Fruit fly (Drosophila melanogaster) whole organism, embryonic: Measurements from ENCODE around the gene Ciz1.

Source experiments
- CG10431 ChIP-seq: fragments of 200-800 bp; sonication (Bioruptor generic); optimal IDR thresholded peaks from 3 replicates; lab custom pipeline; 2018; ENCODE audit warnings: missing biosample characterization, mild to moderate bottlenecking, missing genetic modification characterization
- CG11723 ChIP-seq: fragments of 200-800 bp; sonication (Bioruptor generic); optimal IDR thresholded peaks from 2 replicates; lab custom pipeline; 2017; ENCODE audit warnings: missing biosample characterization, mild to moderate bottlenecking, missing genetic modification characterization
- CG13123 ChIP-seq: fragments of 200-800 bp; sonication (Bioruptor generic); optimal IDR thresholded peaks from 2 replicates; lab custom pipeline; 2016; ENCODE audit warnings: missing biosample characterization, missing genetic modification characterization
- CG13296 ChIP-seq: fragments of 200-800 bp; sonication (Bioruptor generic); optimal IDR thresholded peaks from 3 replicates; lab custom pipeline; 2018; ENCODE audit warnings: missing biosample characterization, mild to moderate bottlenecking, missing genetic modification characterization
- CG13775 ChIP-seq: fragments of 200-800 bp; sonication (Bioruptor generic); optimal IDR thresholded peaks from 3 replicates; lab custom pipeline; 2017; ENCODE audit warnings: missing biosample characterization, mild to moderate bottlenecking, missing genetic modification characterization
- CG14441 ChIP-seq: fragments of 200-800 bp; sonication (Bioruptor generic); IDR thresholded peaks from 2 replicates; pipeline ENCODE4 v1.3.6; 2022; ENCODE audit warnings: missing biosample characterization, missing genetic modification characterization
- CG14965 ChIP-seq: fragments of 200-800 bp; sonication (Bioruptor generic); optimal IDR thresholded peaks from 2 replicates; lab custom pipeline; 2016; ENCODE audit warnings: missing biosample characterization, missing genetic modification characterization, borderline replicate concordance
- CG16813 ChIP-seq: fragments of 200-800 bp; sonication (Bioruptor generic); IDR thresholded peaks from 3 replicates; pipeline ENCODE4 v1.3.6; 2022; ENCODE audit warnings: missing biosample characterization, missing genetic modification characterization; ENCODE audit not compliant: partially characterized antibody
- CG16863 ChIP-seq: fragments of 200-800 bp; sonication (Bioruptor generic); optimal IDR thresholded peaks from 3 replicates; lab custom pipeline; 2016; ENCODE audit warnings: missing biosample characterization, missing genetic modification characterization
- CG18011 ChIP-seq: fragments of 200-800 bp; sonication (Bioruptor generic); optimal IDR thresholded peaks from 2 replicates; lab custom pipeline; 2017; ENCODE audit warnings: missing biosample characterization, missing genetic modification characterization, mild to moderate bottlenecking, moderate library complexity, missing genotype
- CG18599 ChIP-seq: fragments of 200-800 bp; sonication (Bioruptor generic); optimal IDR thresholded peaks from 3 replicates; lab custom pipeline; 2017; ENCODE audit warnings: missing biosample characterization, missing genetic modification characterization, mild to moderate bottlenecking, moderate library complexity, missing genetic modification reagents
- CG2678 ChIP-seq: fragments of 200-800 bp; sonication (Bioruptor generic); optimal IDR thresholded peaks from 3 replicates; lab custom pipeline; 2019; ENCODE audit warnings: missing biosample characterization, mild to moderate bottlenecking, missing genetic modification characterization, moderate library complexity
- CG30403 ChIP-seq: fragments of 200-800 bp; sonication (Bioruptor generic); optimal IDR thresholded peaks from 3 replicates; lab custom pipeline; 2016; ENCODE audit warnings: missing biosample characterization, missing genetic modification characterization
- CG4707 ChIP-seq: fragments of 200-800 bp; sonication (Bioruptor generic); optimal IDR thresholded peaks from 2 replicates; lab custom pipeline; 2018; ENCODE audit warnings: missing biosample characterization, mild to moderate bottlenecking, missing genetic modification characterization, moderate library complexity
- CG6654 ChIP-seq: fragments of 200-800 bp; sonication (Bioruptor generic); optimal IDR thresholded peaks from 2 replicates; lab custom pipeline; 2017; ENCODE audit warnings: missing biosample characterization, mild to moderate bottlenecking, missing genetic modification characterization
- CG6854 ChIP-seq: fragments of 200-800 bp; sonication (Bioruptor generic); optimal IDR thresholded peaks from 3 replicates; lab custom pipeline; 2017; ENCODE audit warnings: missing biosample characterization, mild to moderate bottlenecking, missing genetic modification characterization
- CG8359 ChIP-seq: fragments of 200-800 bp; sonication (Bioruptor generic); optimal IDR thresholded peaks from 2 replicates; lab custom pipeline; 2017; ENCODE audit warnings: missing biosample characterization, mild to moderate bottlenecking, missing genetic modification characterization, borderline replicate concordance
- CG8944 ChIP-seq: fragments of 200-800 bp; sonication (Bioruptor generic); optimal IDR thresholded peaks from 3 replicates; lab custom pipeline; 2016; ENCODE audit warnings: missing biosample characterization, missing genetic modification characterization
- CHES-1-like ChIP-seq: fragments of 200-800 bp; sonication (Bioruptor generic); optimal IDR thresholded peaks from 2 replicates; lab custom pipeline; 2016; ENCODE audit warnings: missing biosample characterization, missing genetic modification characterization
- Dek ChIP-seq: fragments of 200-800 bp; sonication (Bioruptor generic); optimal IDR thresholded peaks from 3 replicates; lab custom pipeline; 2019; ENCODE audit warnings: missing biosample characterization, mild to moderate bottlenecking, missing genetic modification characterization, moderate library complexity
- Dfd ChIP-seq, 2 experiments: fragments of >200 bp; optimal IDR thresholded peaks; 2 replicates each; lab custom pipeline; 2017; ENCODE audit warnings: missing biosample characterization in 2 of 2, missing genetic modification characterization in 2 of 2
- Dp ChIP-seq: fragments of 200-800 bp; sonication (Bioruptor generic); optimal IDR thresholded peaks from 2 replicates; lab custom pipeline; 2018; ENCODE audit warnings: missing biosample characterization, mild to moderate bottlenecking, missing genetic modification characterization, moderate library complexity
- Eip74EF ChIP-seq, 2 experiments: fragments of 200-800 bp in 1 of 2; fragments of >200 bp in 1 of 2; sonication (Bioruptor generic) in 1 of 2; optimal IDR thresholded peaks; 2 replicates each; lab custom pipeline; 2017 to 2019; ENCODE audit warnings: missing biosample characterization in 2 of 2, missing genetic modification characterization in 2 of 2, mild to moderate bottlenecking in 1 of 2, moderate library complexity in 1 of 2
- Fer1 ChIP-seq: fragments of 200-800 bp; sonication (Bioruptor generic); optimal IDR thresholded peaks from 2 replicates; lab custom pipeline; 2017; ENCODE audit warnings: missing biosample characterization, mild to moderate bottlenecking, missing genetic modification characterization
- HLH54F ChIP-seq: fragments of 200-800 bp; sonication (Bioruptor generic); optimal IDR thresholded peaks from 3 replicates; lab custom pipeline; 2016; ENCODE audit warnings: missing biosample characterization, missing genetic modification characterization
- Hey ChIP-seq: fragments of 200-800 bp; sonication (Bioruptor generic); optimal IDR thresholded peaks from 3 replicates; lab custom pipeline; 2018; ENCODE audit warnings: missing biosample characterization, mild to moderate bottlenecking, missing genetic modification characterization
- HmgD ChIP-seq: fragments of 200-800 bp; sonication (Bioruptor generic); optimal IDR thresholded peaks from 3 replicates; lab custom pipeline; 2016; ENCODE audit warnings: missing biosample characterization, missing genetic modification characterization
- HmgZ ChIP-seq: fragments of 200-800 bp; sonication (Bioruptor generic); optimal IDR thresholded peaks from 2 replicates; lab custom pipeline; 2018; ENCODE audit warnings: missing biosample characterization, mild to moderate bottlenecking, missing genetic modification characterization
- MBD-R2 ChIP-seq: fragments of 200-800 bp; sonication (Bioruptor generic); IDR thresholded peaks from 2 replicates; pipeline ENCODE4 v1.3.6; 2022; ENCODE audit warnings: missing biosample characterization, missing genetic modification characterization
- Myb ChIP-seq: fragments of 200-800 bp; sonication (Bioruptor generic); optimal IDR thresholded peaks from 2 replicates; lab custom pipeline; 2016; ENCODE audit warnings: missing biosample characterization, missing genetic modification characterization
- Sry-δ ChIP-seq: fragments of 200-800 bp; sonication (Bioruptor generic); optimal IDR thresholded peaks from 2 replicates; lab custom pipeline; 2016; ENCODE audit warnings: missing biosample characterization, missing genetic modification characterization
- Tbp ChIP-seq: fragments of >200 bp; optimal IDR thresholded peaks from 2 replicates; lab custom pipeline; 2018; ENCODE audit warnings: missing biosample characterization, missing genetic modification characterization
- Trl ChIP-seq, 3 experiments: fragments of >200 bp in 2 of 3; fragments of 200-800 bp in 1 of 3; sonication (Bioruptor generic) in 1 of 3; optimal IDR thresholded peaks; 2 replicates in 1 of 3; 3 replicates in 2 of 3; lab custom pipeline; 2016 to 2017; ENCODE audit warnings: missing biosample characterization in 1 of 3, missing genetic modification characterization in 1 of 3
- bbx ChIP-seq: fragments of 200-800 bp; sonication (Bioruptor generic); IDR thresholded peaks from 2 replicates; pipeline ENCODE4 v1.3.6; 2022; ENCODE audit warnings: missing biosample characterization, missing genetic modification characterization; ENCODE audit not compliant: partially characterized antibody
- bigmax ChIP-seq: fragments of 200-800 bp; sonication (Bioruptor generic); optimal IDR thresholded peaks from 2 replicates; lab custom pipeline; 2018; ENCODE audit warnings: missing biosample characterization, mild to moderate bottlenecking, missing genetic modification characterization
- bsh ChIP-seq, 2 experiments: fragments of 200-800 bp; sonication (Bioruptor generic); optimal IDR thresholded peaks; 2 replicates each; lab custom pipeline; 2017 to 2018; ENCODE audit warnings: mild to moderate bottlenecking in 2 of 2, missing biosample characterization in 2 of 2, missing genetic modification characterization in 2 of 2, moderate library complexity in 1 of 2
- fd96Cb ChIP-seq: fragments of 200-800 bp; sonication (Bioruptor generic); optimal IDR thresholded peaks from 2 replicates; lab custom pipeline; 2018; ENCODE audit warnings: missing biosample characterization, mild to moderate bottlenecking, missing genetic modification characterization, moderate library complexity
- ftz-f1 ChIP-seq: fragments of 200-800 bp; sonication (Bioruptor generic); optimal IDR thresholded peaks from 2 replicates; lab custom pipeline; 2016; ENCODE audit warnings: missing biosample characterization, missing genetic modification characterization
- gro ChIP-seq: fragments of 200-800 bp; sonication (Bioruptor generic); optimal IDR thresholded peaks from 2 replicates; lab custom pipeline; 2016; ENCODE audit warnings: missing biosample characterization, missing genetic modification characterization
- lola ChIP-seq, 3 experiments: fragments of >200 bp in 2 of 3; fragments of 200-800 bp in 1 of 3; sonication (Bioruptor generic) in 1 of 3; optimal IDR thresholded peaks; 2 replicates each; lab custom pipeline; 2017 to 2019; ENCODE audit warnings: missing biosample characterization in 3 of 3, missing genetic modification characterization in 3 of 3, mild to moderate bottlenecking in 1 of 3, moderate library complexity in 1 of 3
- lov ChIP-seq, 2 experiments: fragments of 200-800 bp in 1 of 2; fragments of >200 bp in 1 of 2; sonication (Bioruptor generic) in 1 of 2; IDR thresholded peaks in 1 of 2; optimal IDR thresholded peaks in 1 of 2; 2 replicates in 1 of 2; 3 replicates in 1 of 2; pipeline versions ENCODE4 v1.3.6 to Lab custom; 2017 to 2022; ENCODE audit warnings: missing biosample characterization in 1 of 2, missing genetic modification characterization in 1 of 2
- org-1 ChIP-seq: fragments of 200-800 bp; sonication (Bioruptor generic); optimal IDR thresholded peaks from 2 replicates; lab custom pipeline; 2017; ENCODE audit warnings: missing biosample characterization, missing genetic modification characterization
- peb ChIP-seq: fragments of 200-800 bp; sonication (Bioruptor generic); IDR thresholded peaks from 2 replicates; pipeline ENCODE4 v1.3.6; 2022; ENCODE audit warnings: missing biosample characterization, missing genetic modification characterization
- sens-2 ChIP-seq: fragments of 200-800 bp; sonication (Bioruptor generic); IDR thresholded peaks from 2 replicates; pipeline ENCODE4 v1.3.6; 2022; ENCODE audit warnings: missing biosample characterization, missing genetic modification characterization
- shn ChIP-seq: fragments of 200-800 bp; sonication (Bioruptor generic); optimal IDR thresholded peaks from 3 replicates; lab custom pipeline; 2016; ENCODE audit warnings: missing biosample characterization, missing genetic modification characterization
- tap ChIP-seq: fragments of 200-800 bp; optimal IDR thresholded peaks from 3 replicates; lab custom pipeline; 2019; ENCODE audit warnings: missing biosample characterization, mild to moderate bottlenecking, missing genetic modification characterization, moderate library complexity
- tna ChIP-seq: fragments of 200-800 bp; sonication (Bioruptor generic); IDR thresholded peaks from 2 replicates; pipeline ENCODE4 v1.3.6; 2022; ENCODE audit warnings: missing biosample characterization, missing genetic modification characterization; ENCODE audit not compliant: partially characterized antibody

The Ciz1 gene

DNA sequence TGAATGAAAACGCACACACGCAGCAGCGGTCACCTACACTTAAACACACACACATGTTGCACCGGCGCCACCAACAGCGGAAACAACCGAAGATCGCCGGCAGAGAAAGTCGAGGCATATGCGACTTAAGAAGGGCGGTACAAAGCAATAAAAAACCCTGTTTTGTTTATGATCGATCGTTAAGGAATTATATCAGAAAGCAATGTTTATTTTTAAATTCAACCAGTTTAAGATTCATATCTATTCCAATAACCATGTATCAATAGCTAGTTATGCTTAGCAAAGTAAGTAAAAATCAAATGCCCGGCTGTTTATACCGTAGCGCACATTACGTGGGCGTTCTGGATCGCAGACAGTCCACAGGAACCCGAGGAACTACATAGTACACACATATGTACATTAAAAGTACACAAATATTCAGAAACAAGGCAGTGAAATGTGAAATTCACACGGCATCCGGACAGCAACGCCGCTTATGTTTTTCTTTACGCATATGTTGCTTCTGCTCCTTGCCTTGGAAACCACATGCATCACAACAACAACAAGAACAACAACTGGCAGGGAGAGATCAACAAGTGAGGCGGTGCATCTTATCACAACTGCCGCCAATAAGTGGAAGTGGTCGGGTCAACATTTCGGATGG, 8.5 kb upstream of the Ciz1 start (continued):
- TF ChIP-seq sens-2 (peak; percentile 98), CG14965 (GFP tag; lab: Kevin White, UChicago) (peak; percentile 89), CG14441 (peak; percentile 95), fd96Cb (tag; lab: Kevin White, UChicago) (peak; percentile 99), CG13775 (GFP tag; lab: Kevin White, UChicago) (peak; percentile 95), shn (GFP tag; lab: Kevin White, UChicago) (peak; percentile 97), Eip74EF (GFP tag; optimal IDR thresholded peaks at IDR 0.05; lab: Kevin White, UChicago) (peak in 1 of 2 experiments; percentile 96), CG10431 (GFP tag; lab: Kevin White, UChicago) (peak; percentile 90), Dp (GFP tag; lab: Kevin White, UChicago) (no peak), Dek (tag; lab: Kevin White, UChicago) (peak; percentile 92), CG11723 (GFP tag; lab: Kevin White, UChicago) (peak; percentile 94), CG13296 (GFP tag; lab: Kevin White, UChicago) (peak; percentile 92), ftz-f1 (GFP tag; lab: Kevin White, UChicago) (peak; percentile 38), bbx (GFP tag; lab: Robert Waterston, UW) (0 out of 2 replicates have a peak, but pooled peaks have one; percentile 13), CG16813 (GFP tag; lab: Robert Waterston, UW) (no peak), Tbp (GFP tag; lab: Kevin White, UChicago) (no peak), HLH54F (GFP tag; lab: Kevin White, UChicago) (peak; percentile 96), org-1 (GFP tag; lab: Kevin White, UChicago) (peak; percentile 98), Dfd (GFP tag; optimal IDR thresholded peaks at IDR 0.05; lab: Kevin White, UChicago) (no peak), CG4707 (peak; percentile 90), MBD-R2 (GFP tag; lab: Robert Waterston, UW) (peak; percentile 64; the same call in 1 of the 2 replicates), CG16863 (GFP tag; lab: Kevin White, UChicago) (peak; percentile 97), peb (peak; percentile 97), Myb (GFP tag; lab: Kevin White, UChicago) (peak; percentile 84), CG30403 (GFP tag; lab: Kevin White, UChicago) (peak; percentile 97), Sry-δ (GFP tag; lab: Kevin White, UChicago) (peak; percentile 74), tap (peak; percentile 97), bigmax (GFP tag; lab: Kevin White, UChicago) (peak; percentile 59), CG13123 (GFP tag; lab: Kevin White, UChicago) (peak; percentile 94), Trl (optimal IDR thresholded peaks at IDR 0.05; lab: Kevin White, UChicago) (no peak), Trl (GFP tag; optimal IDR thresholded peaks at IDR 0.05; lab: Kevin White, UChicago) (peak; percentile 98), CG18599 (GFP tag; lab: Kevin White, UChicago) (peak; percentile 96), CG8944 (peak; percentile 97), tna (GFP tag; lab: Robert Waterston, UW) (no peak), Fer1 (GFP tag; lab: Kevin White, UChicago) (peak; percentile 94), lov (optimal IDR thresholded peaks at IDR 0.05; lab: Kevin White, UChicago) (no peak), lov (GFP tag; IDR thresholded peaks at IDR 0.05; lab: Robert Waterston, UW) (peak; percentile 98), CG2678 (tag; lab: Kevin White, UChicago) (peak; percentile 97), bsh (GFP tag; optimal IDR thresholded peaks at IDR 0.05; lab: Kevin White, UChicago) (peak; percentile 78 to 98), CG8359 (GFP tag; lab: Kevin White, UChicago) (peak; percentile 95), HmgZ (tag; lab: Kevin White, UChicago) (peak; percentile 89), CG18011 (GFP tag; lab: Kevin White, UChicago) (peak; percentile 65), CHES-1-like (peak; percentile 97), HmgD (peak; percentile 95), CG6654 (GFP tag; lab: Kevin White, UChicago) (peak; percentile 92), CG6854 (GFP tag; lab: Kevin White, UChicago) (peak; percentile 85), lola (GFP tag; optimal IDR thresholded peaks at IDR 0.05; lab: Kevin White, UChicago) (peak in 1 of 3 experiments; percentile 99), Hey (tag; lab: Kevin White, UChicago) (peak; percentile 74), gro (peak; percentile 93)
